Worm (Caenorhabditis elegans): ENCODE results near the gene xbp-1.

The xbp-1 gene

DNA sequence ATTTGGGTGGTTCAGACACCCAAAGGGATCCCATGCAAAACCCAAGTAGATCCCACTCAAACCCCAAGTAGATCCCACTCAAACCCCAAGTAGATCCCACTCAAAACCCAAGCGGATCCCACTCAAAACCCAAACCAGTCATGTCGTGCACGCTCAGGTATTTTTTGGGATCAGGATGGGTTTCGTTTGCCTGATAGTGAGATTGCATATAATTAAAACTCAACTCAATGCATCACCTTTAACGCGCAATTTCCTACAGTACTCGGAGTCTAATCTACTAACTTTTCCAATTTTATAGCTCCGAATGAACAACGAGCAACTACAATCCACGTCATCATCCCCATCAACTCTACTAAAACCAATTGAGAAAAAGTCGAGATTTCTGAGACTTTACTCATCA is 15.6 kb downstream of the xbp-1 start, which contains the start of gene phlp-2:
TSS of gene phlp-2 (plus strand) at position 301 of the 400 bp plus-strand sequence.
- TF ChIP-seq ceh-28 (tag; optimal IDR thresholded peaks at IDR 0.05) (no peak), duxl-1 (tag; optimal IDR thresholded peaks at IDR 0.05; ENCODE audit: poor library complexity) (no peak), dmd-9 (GFP tag; IDR thresholded peaks at IDR 0.05) (no peak), ceh-32 (tag; optimal IDR thresholded peaks at IDR 0.05; ENCODE audit: poor library complexity) (no peak), nhr-11 (tag; optimal IDR thresholded peaks at IDR 0.05) (no peak), R02D3.7 (tag; optimal IDR thresholded peaks at IDR 0.05) (no peak), aha-1 (tag) (no peak), Y48G9A.11 (GFP tag; IDR thresholded peaks at IDR 0.05) (no peak)

DNA sequence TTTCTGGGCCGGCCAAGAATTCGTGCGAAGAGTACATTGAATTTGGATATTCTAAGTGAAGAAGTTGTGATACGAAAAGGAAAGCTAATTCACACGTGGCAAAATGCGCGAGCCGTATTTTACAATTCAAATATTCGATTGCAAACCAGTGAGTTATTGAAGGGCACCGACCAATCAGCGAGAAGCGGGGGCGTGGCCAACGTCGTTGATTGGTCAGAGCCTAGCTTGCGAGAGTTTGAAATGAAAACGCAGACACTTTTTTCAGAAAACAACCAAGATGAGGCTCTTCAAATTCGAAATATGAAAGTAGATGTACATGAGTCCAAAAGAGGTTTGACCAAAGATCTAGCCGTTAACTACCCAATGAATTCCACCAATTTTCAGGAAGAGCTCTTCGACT is 17.1 kb downstream of the xbp-1 start:
- TF ChIP-seq spr-1 (tag; optimal IDR thresholded peaks at IDR 0.05) (no peak), zag-1 (tag; optimal IDR thresholded peaks at IDR 0.05) (no peak), ceh-82 (tag; optimal IDR thresholded peaks at IDR 0.05) (no peak), F10B5.3 (tag; optimal IDR thresholded peaks at IDR 0.05) (no peak), ctbp-1 (GFP tag; IDR thresholded peaks at IDR 0.05) (no peak), lim-7 (GFP tag; IDR thresholded peaks at IDR 0.05) (no peak), R02D3.7 (tag; optimal IDR thresholded peaks at IDR 0.05) (no peak), unc-130 (GFP tag; optimal IDR thresholded peaks at IDR 0.05) (no peak), daf-16 (GFP tag; optimal IDR thresholded peaks at IDR 0.05) (no peak), daf-16 (tag; optimal IDR thresholded peaks at IDR 0.05) (no peak), F26F4.8 (GFP tag; conservative IDR thresholded peaks at IDR 0.05) (no peak), hif-1 (tag; optimal IDR thresholded peaks at IDR 0.05) (no peak)

DNA sequence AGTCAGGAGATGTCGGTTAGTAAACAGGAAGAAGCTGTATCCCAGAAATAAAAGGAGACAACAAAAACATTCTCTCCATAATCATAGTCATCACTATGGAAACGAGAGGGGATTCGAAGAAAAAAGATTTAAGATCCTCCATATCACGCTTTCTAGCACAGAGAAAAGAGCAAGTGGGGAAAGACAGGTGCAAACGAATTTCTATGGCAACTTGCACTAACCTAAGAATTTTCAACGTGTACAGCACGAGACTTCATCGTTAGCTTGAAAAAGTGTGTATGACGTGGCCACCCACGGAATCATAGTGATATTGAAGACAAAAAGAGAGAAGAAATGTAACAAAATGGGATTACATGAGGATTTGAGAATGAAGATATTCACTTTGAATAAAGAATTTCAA is 27.3 kb downstream of the xbp-1 start:
- TF ChIP-seq daf-19 (GFP tag; conservative IDR thresholded peaks at IDR 0.05) = no peak
- no peak for TF ChIP-seq lin-1 (GFP tag; IDR thresholded peaks at IDR 0.05)
- no peak for TF ChIP-seq F44E2.7 (GFP tag; IDR thresholded peaks at IDR 0.05)
- TF ChIP-seq ZK337.2 (GFP tag; IDR thresholded peaks at IDR 0.05) = no peak
- TF ChIP-seq rbr-2 (tag; optimal IDR thresholded peaks at IDR 0.05) = no peak
- TF ChIP-seq dpl-1 (GFP tag; optimal IDR thresholded peaks at IDR 0.05) = no peak
- TF ChIP-seq nhr-111 (GFP tag; optimal IDR thresholded peaks at IDR 0.05) = no peak
- peak; percentile 50 for TF ChIP-seq nhr-11 (tag; optimal IDR thresholded peaks at IDR 0.05)

DNA sequence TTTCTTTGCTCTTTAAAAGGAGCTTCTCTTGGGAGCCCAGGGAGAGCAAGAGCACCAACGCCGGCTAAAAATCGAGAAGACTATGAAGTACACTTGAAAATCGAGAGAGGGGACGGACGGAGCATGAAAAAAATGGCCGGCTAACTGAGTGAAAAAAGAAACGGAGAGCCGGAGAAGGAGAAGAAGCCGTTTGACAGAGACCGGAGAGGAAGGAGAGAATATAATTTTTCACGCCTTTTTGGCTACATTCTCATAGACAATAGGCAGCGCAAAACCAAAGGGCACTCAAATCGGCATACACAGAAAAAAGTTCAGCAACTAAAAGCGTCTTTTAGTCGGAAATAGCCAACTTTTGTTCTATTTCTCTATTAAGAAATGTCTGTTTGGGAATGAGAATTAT is 27.9 kb downstream of the xbp-1 start:
- TF ChIP-seq R02D3.7 (tag; optimal IDR thresholded peaks at IDR 0.05) (no peak), hmg-1.1 (GFP tag; IDR thresholded peaks at IDR 0.05) (peak; percentile 64), lsy-2 (tag; optimal IDR thresholded peaks at IDR 0.05) (no peak), spr-1 (tag; optimal IDR thresholded peaks at IDR 0.05) (no peak), tra-1 (GFP tag; IDR thresholded peaks at IDR 0.05) (no peak), aha-1 (tag) (peak; percentile 91)

DNA sequence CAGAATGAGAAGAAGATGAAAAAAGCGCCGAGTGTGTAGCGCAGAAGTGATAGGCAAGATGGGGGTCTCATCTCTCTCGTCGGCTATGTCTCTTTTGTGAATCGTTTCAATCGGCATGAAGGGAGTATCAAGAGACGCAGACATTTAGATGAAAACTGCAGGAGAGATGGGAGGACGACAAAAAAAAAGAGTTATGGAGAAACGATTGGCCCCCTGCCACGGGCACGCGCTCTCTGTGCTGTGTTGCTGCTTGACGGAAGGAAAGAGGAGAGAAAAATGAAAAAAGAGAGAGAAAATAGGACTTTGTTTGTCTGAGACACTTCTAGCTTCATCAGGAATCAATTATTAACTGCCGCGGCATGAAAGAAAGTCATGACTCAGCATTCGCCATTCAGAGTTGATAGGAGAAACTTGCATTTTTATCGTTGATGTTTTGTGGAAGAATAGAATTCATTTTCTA is 30.1 kb downstream of the xbp-1 start:
- TF ChIP-seq R02D3.7 (tag; optimal IDR thresholded peaks at IDR 0.05) (no peak), hlh-11 (tag; optimal IDR thresholded peaks at IDR 0.05) (peak; percentile 94), madf-9 (GFP tag; conservative IDR thresholded peaks at IDR 0.05) (peak; percentile 43; the same call in 1 of the 2 replicates), ztf-7 (tag; optimal IDR thresholded peaks at IDR 0.05) (peak; percentile 39), daf-16 (GFP tag; optimal IDR thresholded peaks at IDR 0.05) (peak; percentile 13 to 73), daf-16 (tag; optimal IDR thresholded peaks at IDR 0.05) (peak; percentile 76), ctbp-1 (GFP tag; IDR thresholded peaks at IDR 0.05) (peak; percentile 90), jun-1 (tag; optimal IDR thresholded peaks at IDR 0.05) (peak; percentile 56), dmd-6 (GFP tag; IDR thresholded peaks at IDR 0.05) (peak; percentile 89), set-16 (GFP tag; IDR thresholded peaks at IDR 0.05) (peak; percentile 60), lsy-2 (tag; optimal IDR thresholded peaks at IDR 0.05) (peak; percentile 84 to 90), egl-27 (tag; optimal IDR thresholded peaks at IDR 0.05) (no peak), spr-3 (GFP tag; optimal IDR thresholded peaks at IDR 0.05) (no peak), duxl-1 (tag; optimal IDR thresholded peaks at IDR 0.05; ENCODE audit: poor library complexity) (no peak), nhr-6 (tag; optimal IDR thresholded peaks at IDR 0.05) (peak; percentile 73), mes-2 (tag; optimal IDR thresholded peaks at IDR 0.05; ENCODE audit: poor library complexity, severe bottlenecking) (peak; percentile 80), mxl-3 (GFP tag; optimal IDR thresholded peaks at IDR 0.05) (peak; percentile 80), hif-1 (tag; optimal IDR thresholded peaks at IDR 0.05) (peak in 1 of 2 experiments; percentile 87), daf-19 (GFP tag; conservative IDR thresholded peaks at IDR 0.05) (no peak), T20F7.1 (GFP tag; optimal IDR thresholded peaks at IDR 0.05) (peak; percentile 76), Y105C5A.15 (GFP tag; IDR thresholded peaks at IDR 0.05) (no peak), snpc-1.2 (GFP tag; IDR thresholded peaks at IDR 0.05) (no peak), F49E8.2 (tag; optimal IDR thresholded peaks at IDR 0.05; ENCODE audit: borderline replicate concordance) (no peak)
